ENCODE assay signal across 2 fruit fly cellular contexts in genomic region chrX:20411635-20412034, dm6.
TF ChIP-seq lines count a peak whose summit lies in the region.

No protein-coding gene starts in this region.

- TF ChIP-seq CTCF in whole organism, embryonic (GFP tag; optimal IDR thresholded peaks at IDR 0.05; lab: Kevin White, UChicago): no peak

TF ChIP-seq in whole organism, 6 proteins besides CTCF, POLR2A, EP300 and RAD21:
- TF ChIP-seq pan (optimal IDR thresholded peaks at IDR 0.05; lab: Kevin White, UChicago) (no peak), CG8478 (optimal IDR thresholded peaks at IDR 0.05; lab: Kevin White, UChicago) (peak; percentile 42)

TF ChIP-seq in whole organism, embryonic, 481 proteins besides CTCF, POLR2A, EP300 and RAD21:
- no peak for TF ChIP-seq CG30403 (GFP tag; optimal IDR thresholded peaks at IDR 0.05; lab: Kevin White, UChicago)
- TF ChIP-seq jing (GFP tag; optimal IDR thresholded peaks at IDR 0.05; lab: Kevin White, UChicago): no peak
- TF ChIP-seq CG1832 (GFP tag; optimal IDR thresholded peaks at IDR 0.05; lab: Kevin White, UChicago): peak; percentile 81
- TF ChIP-seq gcm2 (GFP tag; optimal IDR thresholded peaks at IDR 0.05; lab: Kevin White, UChicago): no peak
- TF ChIP-seq Trl (optimal IDR thresholded peaks at IDR 0.05; lab: Kevin White, UChicago): peak; percentile 45 to 64
- no peak for TF ChIP-seq Trl (GFP tag; optimal IDR thresholded peaks at IDR 0.05; lab: Kevin White, UChicago)
- no peak for TF ChIP-seq Aef1 (GFP tag; IDR thresholded peaks at IDR 0.05; lab: Robert Waterston, UW)
